Fruit fly (Drosophila melanogaster) whole organism, prepupa: ENCODE data around the gene CG15756.

Source experiments
- CG10669 ChIP-seq: fragments of 200-800 bp; sonication (Bioruptor generic); optimal IDR thresholded peaks from 3 replicates; lab custom pipeline; 2018; ENCODE audit warnings: missing biosample characterization, mild to moderate bottlenecking, missing genetic modification characterization, moderate library complexity
- CG11294 ChIP-seq: fragments of 200-800 bp; sonication (Bioruptor generic); IDR thresholded peaks from 2 replicates; pipeline ENCODE4 v1.3.6; 2022; ENCODE audit warnings: missing biosample characterization, missing genetic modification characterization
- CG11762 ChIP-seq: fragments of 200-800 bp; sonication (Bioruptor generic); optimal IDR thresholded peaks from 3 replicates; lab custom pipeline; 2016; ENCODE audit warnings: missing biosample characterization, missing genetic modification characterization; ENCODE audit not compliant: insufficient read depth
- CG11902 ChIP-seq: fragments of 200-800 bp; sonication (Bioruptor generic); optimal IDR thresholded peaks from 3 replicates; lab custom pipeline; 2016; ENCODE audit warnings: missing biosample characterization, missing genetic modification characterization
- CG16779 ChIP-seq: fragments of 200-800 bp; sonication (Bioruptor generic); optimal IDR thresholded peaks from 3 replicates; lab custom pipeline; 2017; ENCODE audit warnings: missing biosample characterization, mild to moderate bottlenecking, missing genetic modification characterization
- CG3032 ChIP-seq: fragments of 200-800 bp; optimal IDR thresholded peaks from 2 replicates; lab custom pipeline; 2019; ENCODE audit warnings: missing biosample characterization, mild to moderate bottlenecking, missing genetic modification characterization, moderate library complexity
- CG32006 ChIP-seq: fragments of 200-800 bp; sonication (Bioruptor generic); optimal IDR thresholded peaks from 3 replicates; lab custom pipeline; 2017; ENCODE audit warnings: missing biosample characterization, mild to moderate bottlenecking, missing genetic modification characterization
- CG34406 ChIP-seq: fragments of 200-800 bp; sonication (Bioruptor generic); optimal IDR thresholded peaks from 3 replicates; lab custom pipeline; 2016; ENCODE audit warnings: missing biosample characterization, missing genetic modification characterization
- CG3919 ChIP-seq: fragments of 200-800 bp; sonication (Bioruptor generic); optimal IDR thresholded peaks from 3 replicates; lab custom pipeline; 2016; ENCODE audit warnings: missing biosample characterization, missing genetic modification characterization
- CG4318 ChIP-seq: fragments of 200-800 bp; sonication (Bioruptor generic); optimal IDR thresholded peaks from 3 replicates; lab custom pipeline; 2017; ENCODE audit warnings: missing biosample characterization, mild to moderate bottlenecking, missing genetic modification characterization
- CG6163 ChIP-seq: fragments of 200-800 bp; sonication (Bioruptor generic); IDR thresholded peaks from 3 replicates; pipeline ENCODE4 v1.3.6; 2022; ENCODE audit warnings: missing biosample characterization, missing genetic modification characterization
- CG6276 ChIP-seq: fragments of 200-800 bp; sonication (Bioruptor generic); optimal IDR thresholded peaks from 2 replicates; lab custom pipeline; 2017; ENCODE audit warnings: missing biosample characterization, mild to moderate bottlenecking, missing genetic modification characterization
- CG6792 ChIP-seq: fragments of 200-800 bp; sonication (Bioruptor generic); optimal IDR thresholded peaks from 3 replicates; lab custom pipeline; 2016; ENCODE audit warnings: missing biosample characterization, missing genetic modification characterization
- CG6854 ChIP-seq: fragments of 200-800 bp; sonication (Bioruptor generic); optimal IDR thresholded peaks from 2 replicates; lab custom pipeline; 2017; ENCODE audit warnings: missing biosample characterization, mild to moderate bottlenecking, missing genetic modification characterization
- CG7368 ChIP-seq: fragments of 200-800 bp; sonication (Bioruptor generic); optimal IDR thresholded peaks from 3 replicates; lab custom pipeline; 2016; ENCODE audit warnings: missing biosample characterization, missing genetic modification characterization
- CG8119 ChIP-seq: fragments of 200-800 bp; sonication (Bioruptor generic); IDR thresholded peaks from 3 replicates; pipeline ENCODE4 v1.3.6; 2022; ENCODE audit warnings: missing biosample characterization, missing genetic modification characterization
- CG9139 ChIP-seq: fragments of 200-800 bp; sonication (Bioruptor generic); optimal IDR thresholded peaks from 3 replicates; lab custom pipeline; 2017; ENCODE audit warnings: missing biosample characterization, mild to moderate bottlenecking, missing genetic modification characterization
- Eip75B ChIP-seq: fragments of 200-800 bp; sonication (Bioruptor generic); optimal IDR thresholded peaks from 3 replicates; lab custom pipeline; 2016; ENCODE audit warnings: missing biosample characterization, missing genetic modification characterization
- Eip78C ChIP-seq: fragments of 200-800 bp; sonication (Bioruptor generic); peaks from one replicate; lab custom pipeline; 2016; ENCODE audit warnings: missing biosample characterization, missing genetic modification characterization
- Eip93F ChIP-seq: fragments of 200-800 bp; sonication (Bioruptor generic); optimal IDR thresholded peaks from 2 replicates; lab custom pipeline; 2016; ENCODE audit warnings: missing biosample characterization, mild to moderate bottlenecking, missing genetic modification characterization
- Ets21C ChIP-seq: fragments of 200-800 bp; sonication (Bioruptor generic); optimal IDR thresholded peaks from 3 replicates; lab custom pipeline; 2016; ENCODE audit warnings: missing biosample characterization, missing genetic modification characterization
- Ets96B ChIP-seq: fragments of 200-800 bp; optimal IDR thresholded peaks from 2 replicates; lab custom pipeline; 2019; ENCODE audit warnings: missing biosample characterization, mild to moderate bottlenecking, missing genetic modification characterization, moderate library complexity
- Gug ChIP-seq: fragments of 200-800 bp; sonication (Bioruptor generic); IDR thresholded peaks from 2 replicates; pipeline ENCODE4 v1.3.6; 2022; ENCODE audit warnings: missing biosample characterization, missing genetic modification characterization
- Hr38 ChIP-seq: sonication (Bioruptor generic); optimal IDR thresholded peaks from 2 replicates; lab custom pipeline; 2016; ENCODE audit warnings: missing biosample characterization, missing genetic modification characterization
- Hr39 ChIP-seq: fragments of 200-800 bp; sonication (Bioruptor generic); optimal IDR thresholded peaks from 2 replicates; lab custom pipeline; 2016; ENCODE audit warnings: missing biosample characterization, missing genetic modification characterization
- Lpt ChIP-seq: fragments of 200-800 bp; sonication (Bioruptor generic); optimal IDR thresholded peaks from 3 replicates; lab custom pipeline; 2016; ENCODE audit warnings: missing biosample characterization, missing genetic modification characterization
- Met ChIP-seq: fragments of 200-800 bp; sonication (Bioruptor generic); optimal IDR thresholded peaks from 3 replicates; lab custom pipeline; 2016; ENCODE audit warnings: missing biosample characterization, missing genetic modification characterization
- OdsH ChIP-seq: fragments of 200-800 bp; sonication (Bioruptor generic); optimal IDR thresholded peaks from 3 replicates; lab custom pipeline; 2016; ENCODE audit warnings: missing biosample characterization, missing genetic modification characterization
- Smox ChIP-seq: fragments of 200-800 bp; sonication (Bioruptor generic); optimal IDR thresholded peaks from 3 replicates; lab custom pipeline; 2016; ENCODE audit warnings: missing biosample characterization, missing genetic modification characterization
- Sox102F ChIP-seq: fragments of 200-800 bp; sonication (Bioruptor generic); optimal IDR thresholded peaks from 2 replicates; lab custom pipeline; 2016; ENCODE audit warnings: missing biosample characterization, mild to moderate bottlenecking, missing genetic modification characterization
- Sox14 ChIP-seq: fragments of 200-800 bp; sonication (Bioruptor generic); optimal IDR thresholded peaks from 3 replicates; lab custom pipeline; 2016; ENCODE audit warnings: missing biosample characterization, missing genetic modification characterization
- achi ChIP-seq: fragments of 200-800 bp; sonication (Bioruptor generic); optimal IDR thresholded peaks from 3 replicates; lab custom pipeline; 2016; ENCODE audit warnings: missing biosample characterization, missing genetic modification characterization
- acj6 ChIP-seq: fragments of 200-800 bp; sonication (Bioruptor generic); optimal IDR thresholded peaks from 3 replicates; lab custom pipeline; 2016; ENCODE audit warnings: missing biosample characterization, missing genetic modification characterization
- cyc ChIP-seq: fragments of 200-800 bp; sonication (Bioruptor generic); optimal IDR thresholded peaks from 3 replicates; lab custom pipeline; 2016; ENCODE audit warnings: missing biosample characterization, missing genetic modification characterization
- dac ChIP-seq: fragments of 200-800 bp; sonication (Bioruptor generic); optimal IDR thresholded peaks from 2 replicates; lab custom pipeline; 2017; ENCODE audit warnings: missing biosample characterization, mild to moderate bottlenecking, missing genetic modification characterization
- dsx ChIP-seq: fragments of 200-800 bp; optimal IDR thresholded peaks from 3 replicates; lab custom pipeline; 2019; ENCODE audit warnings: missing biosample characterization, mild to moderate bottlenecking, missing genetic modification characterization, moderate library complexity; ENCODE audit not compliant: poor library complexity, severe bottlenecking
- eg ChIP-seq: fragments of 200-800 bp; sonication (Bioruptor generic); IDR thresholded peaks from 3 replicates; pipeline ENCODE4 v1.3.6; 2022; ENCODE audit warnings: missing biosample characterization, missing genetic modification characterization
- esn ChIP-seq: fragments of 200-800 bp; sonication (Bioruptor generic); optimal IDR thresholded peaks from 2 replicates; lab custom pipeline; 2016; ENCODE audit warnings: missing biosample characterization, mild to moderate bottlenecking, missing genetic modification characterization, moderate library complexity
- fd59A ChIP-seq: fragments of 200-800 bp; sonication (Bioruptor generic); optimal IDR thresholded peaks from 2 replicates; lab custom pipeline; 2017; ENCODE audit warnings: missing biosample characterization, mild to moderate bottlenecking, missing genetic modification characterization, missing genetic modification reagents
- fkh ChIP-seq: fragments of 200-800 bp; sonication (Bioruptor generic); optimal IDR thresholded peaks from 3 replicates; lab custom pipeline; 2017; ENCODE audit warnings: missing biosample characterization, mild to moderate bottlenecking, missing genetic modification characterization, moderate library complexity
- lz ChIP-seq: fragments of 200-800 bp; sonication (Bioruptor generic); optimal IDR thresholded peaks from 3 replicates; lab custom pipeline; 2016; ENCODE audit warnings: missing biosample characterization, missing genetic modification characterization
- net ChIP-seq: fragments of 200-800 bp; sonication (Bioruptor generic); optimal IDR thresholded peaks from 3 replicates; lab custom pipeline; 2016; ENCODE audit warnings: missing biosample characterization, missing genetic modification characterization
- salr ChIP-seq, 2 experiments: fragments of 200-800 bp; sonication (Bioruptor generic); optimal IDR thresholded peaks; 3 replicates each; lab custom pipeline; 2016 to 2018; ENCODE audit warnings: missing biosample characterization in 2 of 2, missing genetic modification characterization in 2 of 2, mild to moderate bottlenecking in 1 of 2
- topi ChIP-seq: fragments of 200-800 bp; sonication (Bioruptor generic); optimal IDR thresholded peaks from 3 replicates; lab custom pipeline; 2016; ENCODE audit warnings: missing biosample characterization, missing genetic modification characterization
- vri ChIP-seq: fragments of 200-800 bp; sonication (Bioruptor generic); optimal IDR thresholded peaks from 3 replicates; lab custom pipeline; 2016; ENCODE audit warnings: missing biosample characterization, mild to moderate bottlenecking, missing genetic modification characterization

Gene CG15756

dm6 chrX:13529673-13530072, 4.5 kb upstream of the CG15756 start (continued):
- TF ChIP-seq Lpt (GFP tag; lab: Kevin White, UChicago) (no peak), Smox (GFP tag; lab: Kevin White, UChicago) (peak; percentile 3), CG32006 (peak; percentile 19), Eip75B (GFP tag; lab: Kevin White, UChicago) (no peak), Met (GFP tag; lab: Kevin White, UChicago) (peak; percentile 23), cyc (GFP tag; lab: Kevin White, UChicago) (peak; percentile 7), salr (GFP tag; optimal IDR thresholded peaks at IDR 0.05; lab: Kevin White, UChicago) (no peak), Hr38 (no peak), vri (GFP tag; lab: Kevin White, UChicago) (no peak), topi (GFP tag; lab: Kevin White, UChicago) (no peak), acj6 (GFP tag; lab: Kevin White, UChicago) (no peak), achi (GFP tag; lab: Kevin White, UChicago) (peak; percentile 21), dsx (GFP tag; lab: Kevin White, UChicago) (no peak), CG6163 (GFP tag; lab: Robert Waterston, UW) (no peak), Ets96B (no peak), fd59A (GFP tag; lab: Kevin White, UChicago) (no peak), Eip93F (GFP tag; lab: Kevin White, UChicago) (no peak)

dm6 chrX:13530199-13530788, 3.9 kb upstream of the CG15756 start, which contains the start of gene CG44428:
Gene CG44428, minus strand, starts transcription at chrX:13530249.
- no peak for TF ChIP-seq CG16779 (tag; lab: Kevin White, UChicago)
- no peak for TF ChIP-seq Eip78C

- TF ChIP-seq CG11294 (GFP tag; lab: Robert Waterston, UW), result no peak
- TF ChIP-seq CG6276 (GFP tag; lab: Kevin White, UChicago), result no peak
- TF ChIP-seq eg (GFP tag; lab: Robert Waterston, UW), result no peak
- TF ChIP-seq Gug (GFP tag; lab: Robert Waterston, UW), result no peak
- TF ChIP-seq CG16779 (tag; lab: Kevin White, UChicago), result no peak
- no peak for TF ChIP-seq achi (GFP tag; lab: Kevin White, UChicago)
- no peak for TF ChIP-seq salr (GFP tag; optimal IDR thresholded peaks at IDR 0.05; lab: Kevin White, UChicago)
- TF ChIP-seq fd59A (GFP tag; lab: Kevin White, UChicago), result no peak
- peak; percentile 16 for TF ChIP-seq acj6 (GFP tag; lab: Kevin White, UChicago)
- peak; percentile 37 for TF ChIP-seq esn (GFP tag; lab: Kevin White, UChicago)
- no peak for TF ChIP-seq CG11902 (GFP tag; lab: Kevin White, UChicago)
- TF ChIP-seq Smox (GFP tag; lab: Kevin White, UChicago), result peak; percentile 19
- peak; percentile 16 for TF ChIP-seq CG34406 (GFP tag; lab: Kevin White, UChicago)
- TF ChIP-seq Sox102F (GFP tag; lab: Kevin White, UChicago), result peak; percentile 33
- TF ChIP-seq net, result no peak
- TF ChIP-seq topi (GFP tag; lab: Kevin White, UChicago), result peak; percentile 11
- peak; percentile 1 for TF ChIP-seq lz (GFP tag; lab: Kevin White, UChicago)
- TF ChIP-seq cyc (GFP tag; lab: Kevin White, UChicago), result no peak
- no peak for TF ChIP-seq Sox14 (GFP tag; lab: Kevin White, UChicago)
- no peak for TF ChIP-seq dac (GFP tag; lab: Kevin White, UChicago)
- peak; percentile 7 for TF ChIP-seq CG3919 (GFP tag; lab: Kevin White, UChicago)
- TF ChIP-seq Eip75B (GFP tag; lab: Kevin White, UChicago), result no peak
- TF ChIP-seq CG8119 (GFP tag; lab: Robert Waterston, UW), result no peak
- TF ChIP-seq CG11762, result no peak
- TF ChIP-seq Hr39, result peak; percentile 26
- TF ChIP-seq CG10669 (GFP tag; lab: Kevin White, UChicago), result peak; percentile 20
- no peak for TF ChIP-seq fkh
- no peak for TF ChIP-seq Lpt (GFP tag; lab: Kevin White, UChicago)
- TF ChIP-seq CG7368 (GFP tag; lab: Kevin White, UChicago), result no peak
- TF ChIP-seq CG9139 (GFP tag; lab: Kevin White, UChicago), result no peak
- no peak for TF ChIP-seq CG6854 (GFP tag; lab: Kevin White, UChicago)
- no peak for TF ChIP-seq Eip93F (GFP tag; lab: Kevin White, UChicago)
- no peak for TF ChIP-seq Ets21C (GFP tag; lab: Kevin White, UChicago)
- peak; percentile 6 for TF ChIP-seq CG32006
- no peak for TF ChIP-seq CG4318 (GFP tag; lab: Kevin White, UChicago)
- TF ChIP-seq Eip78C, result peak; percentile 69
- TF ChIP-seq CG6792 (GFP tag; lab: Kevin White, UChicago), result peak; percentile 8
- no peak for TF ChIP-seq Hr38
- peak; percentile 2 for TF ChIP-seq OdsH (GFP tag; lab: Kevin White, UChicago)
- peak; percentile 5 for TF ChIP-seq CG3032
- TF ChIP-seq vri (GFP tag; lab: Kevin White, UChicago), result no peak
Observed at dm6 chrX:13536776-13537175, 2.6 kb downstream of the CG15756 start.
